Worm (Caenorhabditis elegans) whole organism, young adult: Measurements from ENCODE around the gene srr-6.

Source experiments
- F57C9.4 ChIP-seq: sonication (generic microtip); optimal IDR thresholded peaks from 2 replicates; lab custom pipeline; 2017; ENCODE audit warnings: mild to moderate bottlenecking, missing genetic modification characterization, missing compliant biosample characterization
- attf-5 ChIP-seq: fragments of 200-800 bp; sonication (Bioruptor generic); optimal IDR thresholded peaks from 2 replicates; lab custom pipeline; 2018; ENCODE audit warnings: mild to moderate bottlenecking, missing genetic modification characterization, missing compliant biosample characterization
- ceh-79 ChIP-seq: sonication (generic microtip); optimal IDR thresholded peaks from 2 replicates; lab custom pipeline; 2017; ENCODE audit warnings: mild to moderate bottlenecking, missing genetic modification characterization, missing compliant biosample characterization
- ets-4 ChIP-seq: fragments of 200-800 bp; sonication (Bioruptor generic); optimal IDR thresholded peaks from 2 replicates; lab custom pipeline; 2018; ENCODE audit warnings: mild to moderate bottlenecking, missing genetic modification characterization, missing compliant biosample characterization
- hmg-20 ChIP-seq: fragments of 200-800 bp; sonication (Bioruptor generic); IDR thresholded peaks from 2 replicates; pipeline ENCODE4 v1.3.6; 2022; ENCODE audit warnings: missing genetic modification reagents, missing genetic modification characterization, missing compliant biosample characterization
- let-607 ChIP-seq, 2 experiments: fragments of 200-800 bp in 1 of 2; sonication (Bioruptor generic) in 1 of 2; sonication (generic microtip) in 1 of 2; optimal IDR thresholded peaks; 2 replicates each; lab custom pipeline; 2016 to 2018; ENCODE audit warnings: mild to moderate bottlenecking in 2 of 2, missing compliant biosample characterization in 2 of 2, missing genetic modification characterization in 2 of 2, moderate library complexity in 2 of 2, missing genotype in 1 of 2
- lin-54 ChIP-seq: fragments of 200-800 bp; sonication (Bioruptor generic); optimal IDR thresholded peaks from 2 replicates; lab custom pipeline; 2018; ENCODE audit warnings: mild to moderate bottlenecking, missing genetic modification characterization, missing compliant biosample characterization
- unc-130 ChIP-seq: sonication (generic microtip); optimal IDR thresholded peaks from 2 replicates; lab custom pipeline; 2016; ENCODE audit warnings: missing genetic modification reagents, missing genetic modification characterization, missing compliant biosample characterization
- unc-62 ChIP-seq: fragments of 150-350 bp; optimal IDR thresholded peaks from 2 replicates; lab custom pipeline; 2014; ENCODE audit warnings: missing biosample characterization, missing genetic modification reagents, missing genetic modification characterization
- ztf-22 ChIP-seq: fragments of 200-800 bp; sonication (Bioruptor generic); optimal IDR thresholded peaks from 2 replicates; lab custom pipeline; 2018; ENCODE audit warnings: mild to moderate bottlenecking, missing genetic modification characterization, moderate library complexity, missing compliant biosample characterization

- TF ChIP-seq hmg-20 (GFP tag; lab: Robert Waterston, UW) (no peak), unc-62 (no peak), lin-54 (GFP tag; lab: Kevin White, UChicago) (no peak), ets-4 (no peak), attf-5 (GFP tag; lab: Kevin White, UChicago) (no peak), let-607 (tag; optimal IDR thresholded peaks at IDR 0.05; lab: Kevin White, UChicago) (no peak), ztf-22 (GFP tag; lab: Kevin White, UChicago) (no peak), F57C9.4 (no peak), ceh-79 (tag; lab: Kevin White, UChicago) (no peak), unc-130 (GFP tag; lab: Kevin White, UChicago) (no peak)
Observed at ce11 chrV:4975140-4975539, 37.5 kb upstream of the srr-6 start, which contains the start of gene F26G5.1.
